Worm (Caenorhabditis elegans) whole organism, early embryonic: ENCODE data around the gene C44C10.5.

Experiments used
- B0310.2 ChIP-seq: sonication (generic microtip); optimal IDR thresholded peaks from 2 replicates; lab custom pipeline; 2016; ENCODE audit warnings: mild to moderate bottlenecking, missing genetic modification characterization, missing compliant biosample characterization
- F13C5.2 ChIP-seq: sonication (generic microtip); optimal IDR thresholded peaks from 2 replicates; lab custom pipeline; 2017; ENCODE audit warnings: mild to moderate bottlenecking, missing genetic modification characterization, inconsistent platforms, missing compliant biosample characterization
- aly-1 ChIP-seq: sonication (generic microtip); optimal IDR thresholded peaks from 2 replicates; lab custom pipeline; 2016; ENCODE audit warnings: missing genetic modification characterization, missing compliant biosample characterization
- ama-1 ChIP-seq: fragments of 150-350 bp; optimal IDR thresholded peaks from 2 replicates; lab custom pipeline; 2014
- ceh-13 ChIP-seq: fragments of 200-800 bp; sonication (Bioruptor generic); optimal IDR thresholded peaks from 2 replicates; lab custom pipeline; 2018; ENCODE audit warnings: mild to moderate bottlenecking, missing genetic modification characterization, missing compliant biosample characterization
- ceh-36 ChIP-seq: sonication (generic microtip); optimal IDR thresholded peaks from 2 replicates; lab custom pipeline; 2016; ENCODE audit warnings: missing genetic modification characterization, inconsistent platforms, missing compliant biosample characterization
- ets-7 ChIP-seq: sonication (generic microtip); optimal IDR thresholded peaks from 2 replicates; lab custom pipeline; 2016; ENCODE audit warnings: missing genotype, missing genetic modification characterization, missing compliant biosample characterization
- flt-1 ChIP-seq: fragments of 200-800 bp; sonication (Bioruptor generic); IDR thresholded peaks from 2 replicates; pipeline ENCODE4 v1.3.6; 2022; ENCODE audit warnings: missing genetic modification characterization, missing compliant biosample characterization
- hmbx-1 ChIP-seq: sonication (generic microtip); optimal IDR thresholded peaks from 2 replicates; lab custom pipeline; 2016; ENCODE audit warnings: mild to moderate bottlenecking, missing genetic modification characterization, missing compliant biosample characterization
- hmg-4 ChIP-seq: fragments of 200-800 bp; sonication (Bioruptor generic); optimal IDR thresholded peaks from 2 replicates; lab custom pipeline; 2018; ENCODE audit warnings: mild to moderate bottlenecking, missing genetic modification characterization, missing compliant biosample characterization
- hnd-1 ChIP-seq: sonication (generic microtip); optimal IDR thresholded peaks from 2 replicates; lab custom pipeline; 2016; ENCODE audit warnings: missing genetic modification characterization, missing compliant biosample characterization
- pes-1 ChIP-seq: fragments of 200-800 bp; sonication (Bioruptor generic); IDR thresholded peaks from 2 replicates; pipeline ENCODE4 v1.3.6; 2022; ENCODE audit warnings: missing genetic modification reagents, missing genetic modification characterization, missing compliant biosample characterization
- scrt-1 ChIP-seq: fragments of 200-800 bp; sonication (Bioruptor generic); IDR thresholded peaks from 2 replicates; pipeline ENCODE4 v1.3.6; 2022; ENCODE audit warnings: missing genetic modification characterization, missing compliant biosample characterization
- sea-1 ChIP-seq: fragments of 200-800 bp; sonication (Bioruptor generic); conservative IDR thresholded peaks from 2 replicates; pipeline ENCODE4 v1.3.6; 2022; ENCODE audit warnings: missing genetic modification characterization, missing compliant biosample characterization
- tbx-11 ChIP-seq: fragments of 200-800 bp; sonication (Bioruptor generic); IDR thresholded peaks from 2 replicates; pipeline ENCODE4 v1.3.6; 2022; ENCODE audit warnings: missing genetic modification characterization, missing compliant biosample characterization
- tbx-37 ChIP-seq: fragments of 200-800 bp; sonication (Bioruptor generic); conservative IDR thresholded peaks from 2 replicates; pipeline ENCODE4 v1.3.6; 2022; ENCODE audit warnings: missing genetic modification reagents, missing genetic modification characterization, missing compliant biosample characterization
- tra-4 ChIP-seq: sonication (generic microtip); optimal IDR thresholded peaks from 2 replicates; lab custom pipeline; 2017; ENCODE audit warnings: missing genetic modification characterization, missing compliant biosample characterization

The C44C10.5 gene

DNA sequence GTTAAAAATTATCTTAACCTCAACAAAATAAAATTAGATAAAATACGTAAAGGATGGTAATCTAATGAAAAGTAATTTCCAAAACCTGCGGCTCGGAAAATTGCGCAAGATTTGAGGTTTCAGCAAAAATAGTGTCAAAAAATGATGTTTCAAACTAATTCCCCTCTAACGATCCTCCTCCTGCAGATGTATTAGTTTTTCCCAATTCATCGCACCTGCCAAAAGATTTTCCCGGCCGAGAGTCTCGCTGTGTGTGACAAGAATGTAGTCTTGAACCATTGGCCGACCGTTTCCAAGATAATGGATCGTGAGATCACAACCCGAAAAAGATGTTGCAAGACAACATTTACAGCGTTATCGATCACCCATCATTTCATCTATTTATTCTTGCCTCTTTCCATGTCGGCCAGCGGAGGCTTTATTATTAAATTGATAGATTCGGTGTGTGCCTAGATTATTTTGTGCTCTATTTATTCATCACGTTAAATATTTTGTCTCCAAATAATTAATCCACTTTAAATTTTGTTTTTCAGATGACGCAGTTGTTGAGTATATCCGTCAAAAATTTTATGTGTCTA, at the start of gene C44C10.5, which contains the start of gene C44C10.10:
Gene C44C10.5, plus strand, starts transcription at position 528 of the 578 bp plus-strand sequence.
Gene C44C10.10, plus strand, starts transcription at position 301 of the 578 bp plus-strand sequence.
- TF ChIP-seq F13C5.2 (tag; lab: Kevin White, UChicago) (no peak), hmg-4 (GFP tag; lab: Kevin White, UChicago) (no peak), tbx-37 (GFP tag; lab: Robert Waterston, UW) (no peak), tbx-11 (GFP tag; lab: Robert Waterston, UW) (no peak), hnd-1 (tag; lab: Kevin White, UChicago) (no peak)

DNA sequence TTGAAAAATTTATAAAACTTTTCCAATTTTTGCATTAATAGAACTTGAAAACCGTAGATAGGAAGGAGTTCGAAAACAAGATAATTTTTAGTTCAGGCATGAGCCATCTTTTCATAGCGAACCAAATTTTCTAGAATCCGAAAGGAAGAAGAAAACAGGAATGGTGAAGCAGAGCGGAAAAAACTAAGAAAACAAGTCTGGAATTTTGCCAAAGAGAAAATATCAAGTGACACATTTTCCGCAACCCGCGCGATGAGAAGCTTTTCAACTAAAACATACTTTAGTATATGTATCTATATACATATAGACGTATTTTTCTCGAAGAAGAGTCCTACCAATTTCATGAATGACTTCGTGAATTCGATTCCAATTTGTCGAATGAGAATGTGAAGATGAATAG, 48.8 kb upstream of the C44C10.5 start:
- TF ChIP-seq F13C5.2 (tag; lab: Kevin White, UChicago), result no peak
- no peak for TF ChIP-seq hnd-1 (tag; lab: Kevin White, UChicago)
- no peak for TF ChIP-seq hmbx-1
- TF ChIP-seq aly-1 (tag; lab: Kevin White, UChicago), result no peak
- no peak for TF ChIP-seq sea-1 (GFP tag; lab: Robert Waterston, UW)
- no peak for TF ChIP-seq hmg-4 (GFP tag; lab: Kevin White, UChicago)
- no peak for TF ChIP-seq scrt-1 (GFP tag; lab: Robert Waterston, UW)
- no peak for TF ChIP-seq ceh-13
- TF ChIP-seq pes-1 (GFP tag; lab: Robert Waterston, UW), result no peak
- no peak for TF ChIP-seq B0310.2 (tag; lab: Kevin White, UChicago)
- TF ChIP-seq ets-7 (tag; lab: Kevin White, UChicago), result no peak
- no peak for TF ChIP-seq tra-4
- TF ChIP-seq flt-1 (GFP tag; lab: Robert Waterston, UW), result no peak
- TF ChIP-seq ama-1 (lab: Kevin White, UChicago), result no peak
- TF ChIP-seq ceh-36, result no peak
- no peak for TF ChIP-seq tbx-11 (GFP tag; lab: Robert Waterston, UW)

DNA sequence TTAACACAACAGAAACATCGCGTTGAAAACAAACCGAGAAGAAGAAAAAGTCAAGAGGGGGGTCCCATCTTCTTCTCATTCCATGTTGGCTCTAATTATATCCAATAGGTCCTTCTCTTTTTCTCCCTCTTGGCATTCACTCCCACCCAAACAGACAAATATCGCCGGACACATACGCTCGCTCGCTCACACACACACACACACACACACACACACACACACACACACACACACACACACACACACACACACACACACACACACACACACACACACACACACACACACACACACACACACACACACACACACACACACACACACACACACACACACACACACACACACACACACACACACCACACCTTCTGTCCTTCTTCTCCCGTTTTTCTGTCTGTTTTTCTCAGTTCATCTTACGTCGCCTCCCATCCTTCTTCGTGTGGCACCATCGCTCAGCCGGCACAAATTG, 46.5 kb upstream of the C44C10.5 start, which contains the start of gene sto-4:
Gene sto-4, plus strand, starts transcription at position 360 of the 469 bp plus-strand sequence.
- peak; percentile 79 for TF ChIP-seq hmbx-1
- peak; percentile 77 for TF ChIP-seq B0310.2 (tag; lab: Kevin White, UChicago)
- TF ChIP-seq hmg-4 (GFP tag; lab: Kevin White, UChicago), result peak; percentile 82
- peak; percentile 30 for TF ChIP-seq hnd-1 (tag; lab: Kevin White, UChicago)
- TF ChIP-seq ceh-36, result peak; percentile 63
- peak; percentile 66 for TF ChIP-seq F13C5.2 (tag; lab: Kevin White, UChicago)
- peak; percentile 26 for TF ChIP-seq tra-4
- TF ChIP-seq tbx-37 (GFP tag; lab: Robert Waterston, UW), result 0 out of 2 replicates have a peak, but pooled peaks have one; percentile 3
- TF ChIP-seq ceh-13, result peak; percentile 36

DNA sequence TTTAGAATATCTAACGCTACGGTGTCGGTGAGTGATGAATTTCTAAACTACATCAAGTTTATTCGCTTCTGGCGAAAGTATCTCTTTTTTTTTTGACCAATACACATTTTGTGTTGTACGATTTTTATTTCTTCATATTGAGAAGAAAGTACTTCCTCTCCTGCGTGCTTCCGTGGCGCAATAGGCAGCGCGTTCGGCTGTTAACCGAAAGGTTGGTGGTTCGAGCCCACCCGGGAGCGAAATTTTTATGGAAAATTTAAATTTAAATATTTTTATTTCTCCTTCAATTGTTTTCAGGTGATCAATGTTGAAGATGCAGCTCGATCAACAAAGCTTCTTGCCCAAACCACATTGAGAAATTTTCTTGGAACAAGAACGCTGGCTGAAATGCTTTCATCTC, 44.8 kb upstream of the C44C10.5 start:
- no peak for TF ChIP-seq hmbx-1
- 0 out of 2 replicates have a peak, but pooled peaks have one; percentile 19 for TF ChIP-seq scrt-1 (GFP tag; lab: Robert Waterston, UW)
- no peak for TF ChIP-seq hmg-4 (GFP tag; lab: Kevin White, UChicago)
- TF ChIP-seq F13C5.2 (tag; lab: Kevin White, UChicago), result no peak
- TF ChIP-seq ceh-36, result no peak
- TF ChIP-seq pes-1 (GFP tag; lab: Robert Waterston, UW), result peak; percentile 70
- TF ChIP-seq ama-1 (lab: Kevin White, UChicago), result no peak
- TF ChIP-seq B0310.2 (tag; lab: Kevin White, UChicago), result no peak
- no peak for TF ChIP-seq tbx-11 (GFP tag; lab: Robert Waterston, UW)
- 0 out of 2 replicates have a peak, but pooled peaks have one; percentile 23 for TF ChIP-seq tbx-37 (GFP tag; lab: Robert Waterston, UW)

DNA sequence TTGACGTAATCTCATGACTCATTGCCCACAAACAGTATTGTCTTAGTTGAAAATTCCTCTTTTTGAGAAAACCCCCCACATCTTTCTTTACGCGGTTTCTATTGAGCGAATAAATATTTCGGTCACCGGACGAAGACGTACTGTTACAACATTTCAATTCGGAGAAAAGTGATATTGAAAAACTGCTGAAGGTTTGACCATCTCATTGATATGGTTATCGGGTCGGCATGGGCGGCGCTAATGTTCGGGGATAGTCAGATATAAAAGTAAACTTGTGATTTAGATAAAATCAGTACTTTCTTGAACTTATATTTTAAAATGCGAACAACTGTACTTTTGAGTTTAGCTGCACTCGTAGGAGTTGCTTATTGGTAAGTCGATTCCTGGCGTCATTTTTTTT, 43.2 kb upstream of the C44C10.5 start, which contains the start of gene T04F8.8:
Gene T04F8.8, plus strand, starts transcription at position 301 of the 400 bp plus-strand sequence.
- TF ChIP-seq ceh-13, result no peak
- no peak for TF ChIP-seq flt-1 (GFP tag; lab: Robert Waterston, UW)
- no peak for TF ChIP-seq F13C5.2 (tag; lab: Kevin White, UChicago)
- TF ChIP-seq B0310.2 (tag; lab: Kevin White, UChicago), result no peak
- no peak for TF ChIP-seq pes-1 (GFP tag; lab: Robert Waterston, UW)
- no peak for TF ChIP-seq tbx-11 (GFP tag; lab: Robert Waterston, UW)
- no peak for TF ChIP-seq tra-4
- TF ChIP-seq ets-7 (tag; lab: Kevin White, UChicago), result no peak

DNA sequence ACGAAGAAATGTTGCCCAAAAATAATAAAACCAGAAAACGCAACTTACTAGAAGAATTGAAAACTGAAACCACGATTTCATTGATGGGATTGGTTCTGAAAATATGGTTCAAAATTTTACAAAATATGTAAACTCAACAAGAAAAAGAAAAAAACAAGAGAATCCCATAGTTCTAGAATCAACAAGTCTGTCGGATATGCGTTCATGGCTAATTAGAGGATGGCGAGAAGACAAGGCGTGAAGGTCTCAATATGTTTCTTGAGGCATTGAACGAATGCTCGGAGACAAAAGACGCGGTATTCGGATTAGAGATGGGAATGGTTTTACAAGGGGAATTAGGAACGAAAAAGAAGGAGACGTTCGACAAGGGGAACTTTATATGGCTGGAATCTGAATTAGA, 39.6 kb upstream of the C44C10.5 start, which contains the start of gene cutl-11:
Gene cutl-11, minus strand, starts transcription at position 101 of the 400 bp plus-strand sequence.
- no peak for TF ChIP-seq hmg-4 (GFP tag; lab: Kevin White, UChicago)
- TF ChIP-seq flt-1 (GFP tag; lab: Robert Waterston, UW), result no peak
- no peak for TF ChIP-seq pes-1 (GFP tag; lab: Robert Waterston, UW)
- TF ChIP-seq hmbx-1, result no peak
- no peak for TF ChIP-seq ceh-36
- TF ChIP-seq ceh-13, result no peak
- no peak for TF ChIP-seq tbx-37 (GFP tag; lab: Robert Waterston, UW)
- TF ChIP-seq aly-1 (tag; lab: Kevin White, UChicago), result no peak

DNA sequence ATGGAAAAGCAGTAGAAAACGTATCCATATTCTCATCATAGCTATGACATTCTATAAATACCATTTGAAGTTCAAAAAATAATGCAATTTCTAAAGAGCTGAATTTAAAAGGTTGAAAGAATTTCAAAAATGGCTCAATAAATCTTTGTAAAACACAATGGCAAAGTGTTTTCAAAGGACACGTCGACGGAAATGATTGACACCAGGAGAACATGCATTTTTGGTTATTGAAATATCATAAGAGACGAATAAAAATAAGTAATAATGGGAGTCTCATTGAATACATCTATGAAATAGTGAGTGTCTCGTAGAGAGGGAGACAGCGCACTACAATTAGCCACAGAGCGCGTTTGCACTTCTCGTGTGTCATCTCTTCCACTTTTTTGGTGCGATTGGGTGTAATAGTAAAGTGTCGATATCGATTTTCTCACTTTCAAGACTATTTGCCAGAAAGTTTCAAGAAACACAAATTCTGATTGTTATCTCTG, 33.8 kb upstream of the C44C10.5 start, which contains the start of gene T04F8.2:
Gene T04F8.2, minus strand, starts transcription at position 51 of the 488 bp plus-strand sequence.
- TF ChIP-seq aly-1 (tag; lab: Kevin White, UChicago) (no peak), ceh-36 (no peak), tbx-11 (GFP tag; lab: Robert Waterston, UW) (no peak), hmg-4 (GFP tag; lab: Kevin White, UChicago) (no peak), ets-7 (tag; lab: Kevin White, UChicago) (no peak), flt-1 (GFP tag; lab: Robert Waterston, UW) (no peak), hmbx-1 (no peak), tra-4 (no peak), pes-1 (GFP tag; lab: Robert Waterston, UW) (no peak), ceh-13 (no peak)
